Worm (Caenorhabditis elegans) whole organism, L4 larva: ENCODE measurements around the gene F49C12.2.

Source experiments
- Y75B8A.6 ChIP-seq: fragments of 200-800 bp; sonication (Bioruptor generic); IDR thresholded peaks from 2 replicates; pipeline ENCODE4 v1.3.6; 2022; ENCODE audit warnings: missing genetic modification reagents, missing genetic modification characterization, missing compliant biosample characterization
- ZK546.5 ChIP-seq, 2 experiments: sonication (generic microtip); optimal IDR thresholded peaks; 2 replicates each; lab custom pipeline; 2017; ENCODE audit warnings: missing biosample characterization in 2 of 2, missing genetic modification characterization in 2 of 2
- ces-1 ChIP-seq: fragments of 150-350 bp; sonication (generic microtip); optimal IDR thresholded peaks from 4 replicates; lab custom pipeline; 2014; ENCODE audit warnings: missing biosample characterization, missing genetic modification reagents, missing genetic modification characterization
- egl-27 ChIP-seq: sonication (generic microtip); optimal IDR thresholded peaks from 3 replicates; lab custom pipeline; 2017; ENCODE audit warnings: missing biosample characterization, missing genetic modification reagents, missing genetic modification characterization
- hmg-1.1 ChIP-seq: fragments of 200-800 bp; sonication (Bioruptor generic); IDR thresholded peaks from 2 replicates; pipeline ENCODE4 v1.3.6; 2022; ENCODE audit warnings: missing genetic modification reagents, missing genetic modification characterization, missing compliant biosample characterization
- lin-39 ChIP-seq: fragments of 150-350 bp; optimal IDR thresholded peaks from 2 replicates; lab custom pipeline; 2014; ENCODE audit warnings: missing biosample characterization, missing genetic modification reagents, missing genetic modification characterization
- mdl-1 ChIP-seq, 2 experiments: fragments of 150-350 bp in 1 of 2; sonication (generic microtip) in 1 of 2; optimal IDR thresholded peaks; 2 replicates each; lab custom pipeline; 2014 to 2017; ENCODE audit warnings: missing biosample characterization in 2 of 2, missing genetic modification characterization in 2 of 2
- mep-1 ChIP-seq: fragments of 150-350 bp; sonication (generic microtip); optimal IDR thresholded peaks from 3 replicates; lab custom pipeline; 2014; ENCODE audit warnings: missing biosample characterization, missing genetic modification characterization
- mes-2 ChIP-seq: sonication (generic microtip); optimal IDR thresholded peaks from 2 replicates; lab custom pipeline; 2016; ENCODE audit warnings: missing genotype, mild to moderate bottlenecking, missing genetic modification characterization, missing compliant biosample characterization; ENCODE audit not compliant: poor library complexity, severe bottlenecking
- nhr-11 ChIP-seq: fragments of 150-350 bp; optimal IDR thresholded peaks from 2 replicates; lab custom pipeline; 2014; ENCODE audit warnings: missing biosample characterization, missing genetic modification characterization
- saeg-2 ChIP-seq: fragments of 200-800 bp; sonication (Bioruptor generic); IDR thresholded peaks from 2 replicates; pipeline ENCODE4 v1.3.6; 2022; ENCODE audit warnings: missing genetic modification reagents, missing genetic modification characterization, missing compliant biosample characterization
- zfp-3 ChIP-seq: fragments of 200-800 bp; sonication (Bioruptor generic); conservative IDR thresholded peaks from 2 replicates; pipeline ENCODE4 v1.3.6; 2022; ENCODE audit warnings: missing genetic modification reagents, missing genetic modification characterization, missing compliant biosample characterization

DNA sequence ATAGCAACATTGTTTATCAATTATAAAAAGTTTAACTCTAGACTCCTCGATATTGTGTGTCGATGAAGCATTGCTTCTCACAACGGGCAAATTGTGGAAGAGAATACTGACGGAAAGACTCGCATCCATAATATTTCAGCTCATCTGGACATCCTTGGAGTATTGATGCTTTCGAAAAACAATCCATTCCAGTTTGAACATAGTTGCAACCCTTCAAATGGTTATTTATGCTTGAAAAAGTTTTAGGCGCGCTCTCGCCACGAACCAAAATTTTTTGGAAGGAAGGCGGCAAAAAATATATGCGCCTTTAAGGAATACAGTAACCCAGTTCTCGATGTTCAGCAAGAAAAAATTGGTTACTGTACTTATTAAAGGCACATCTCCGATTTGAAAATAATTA is 23.4 kb upstream of the F49C12.2 start:
- TF ChIP-seq lin-39 = no peak
- no peak for TF ChIP-seq Y75B8A.6
- TF ChIP-seq zfp-3 (GFP tag; lab: Robert Waterston, UW) = no peak
- no peak for TF ChIP-seq egl-27
- no peak for TF ChIP-seq ZK546.5 (tag; optimal IDR thresholded peaks at IDR 0.05; lab: Kevin White, UChicago)
- TF ChIP-seq mdl-1 (tag; optimal IDR thresholded peaks at IDR 0.05; lab: Kevin White, UChicago) = no peak
- no peak for TF ChIP-seq mep-1 (tag; lab: Kevin White, UChicago)
- no peak for TF ChIP-seq nhr-11
- no peak for TF ChIP-seq hmg-1.1
- TF ChIP-seq saeg-2 = no peak
- TF ChIP-seq ces-1 (GFP tag; lab: Kevin White, UChicago) = no peak
- TF ChIP-seq mes-2 (tag; lab: Kevin White, UChicago) = no peak
